Worm (Caenorhabditis elegans): ENCODE results near the gene ZK1307.2.

ce11 chrII:9662160-9662559, 8.4 kb upstream of the ZK1307.2 start:
- TF ChIP-seq lin-13 (GFP tag; optimal IDR thresholded peaks at IDR 0.05) (no peak), efl-1 (optimal IDR thresholded peaks at IDR 0.05) (no peak), efl-1 (GFP tag; optimal IDR thresholded peaks at IDR 0.05 in 1 of 2) (no peak), nhr-90 (tag; optimal IDR thresholded peaks at IDR 0.05; ENCODE audit: poor library complexity) (no peak), vab-15 (tag; optimal IDR thresholded peaks at IDR 0.05) (no peak), ama-1 (optimal IDR thresholded peaks at IDR 0.05) (no peak), nhr-237 (tag; optimal IDR thresholded peaks at IDR 0.05) (no peak), rnt-1 (tag; optimal IDR thresholded peaks at IDR 0.05) (no peak), alr-1 (tag; optimal IDR thresholded peaks at IDR 0.05; ENCODE audit: borderline replicate concordance) (no peak), mep-1 (tag; optimal IDR thresholded peaks at IDR 0.05) (no peak)

All from whole organism, L1 larva.